Fruit fly (Drosophila melanogaster) whole organism, prepupa: ENCODE results near the gene kek2.

Experiments
- CG16779 ChIP-seq: fragments of 200-800 bp; sonication (Bioruptor generic); optimal IDR thresholded peaks from 3 replicates; lab custom pipeline; 2017; ENCODE audit warnings: missing biosample characterization, mild to moderate bottlenecking, missing genetic modification characterization
- Eip93F ChIP-seq: fragments of 200-800 bp; sonication (Bioruptor generic); optimal IDR thresholded peaks from 2 replicates; lab custom pipeline; 2016; ENCODE audit warnings: missing biosample characterization, mild to moderate bottlenecking, missing genetic modification characterization
- Hr39 ChIP-seq: fragments of 200-800 bp; sonication (Bioruptor generic); optimal IDR thresholded peaks from 2 replicates; lab custom pipeline; 2016; ENCODE audit warnings: missing biosample characterization, missing genetic modification characterization
- dac ChIP-seq: fragments of 200-800 bp; sonication (Bioruptor generic); optimal IDR thresholded peaks from 2 replicates; lab custom pipeline; 2017; ENCODE audit warnings: missing biosample characterization, mild to moderate bottlenecking, missing genetic modification characterization
- lz ChIP-seq: fragments of 200-800 bp; sonication (Bioruptor generic); optimal IDR thresholded peaks from 3 replicates; lab custom pipeline; 2016; ENCODE audit warnings: missing biosample characterization, missing genetic modification characterization
- spab ChIP-seq: fragments of 200-800 bp; sonication (Bioruptor generic); optimal IDR thresholded peaks from 2 replicates; lab custom pipeline; 2017; ENCODE audit warnings: missing biosample characterization, mild to moderate bottlenecking, missing genetic modification characterization, missing genetic modification reagents
- topi ChIP-seq: fragments of 200-800 bp; sonication (Bioruptor generic); optimal IDR thresholded peaks from 3 replicates; lab custom pipeline; 2016; ENCODE audit warnings: missing biosample characterization, missing genetic modification characterization

DNA sequence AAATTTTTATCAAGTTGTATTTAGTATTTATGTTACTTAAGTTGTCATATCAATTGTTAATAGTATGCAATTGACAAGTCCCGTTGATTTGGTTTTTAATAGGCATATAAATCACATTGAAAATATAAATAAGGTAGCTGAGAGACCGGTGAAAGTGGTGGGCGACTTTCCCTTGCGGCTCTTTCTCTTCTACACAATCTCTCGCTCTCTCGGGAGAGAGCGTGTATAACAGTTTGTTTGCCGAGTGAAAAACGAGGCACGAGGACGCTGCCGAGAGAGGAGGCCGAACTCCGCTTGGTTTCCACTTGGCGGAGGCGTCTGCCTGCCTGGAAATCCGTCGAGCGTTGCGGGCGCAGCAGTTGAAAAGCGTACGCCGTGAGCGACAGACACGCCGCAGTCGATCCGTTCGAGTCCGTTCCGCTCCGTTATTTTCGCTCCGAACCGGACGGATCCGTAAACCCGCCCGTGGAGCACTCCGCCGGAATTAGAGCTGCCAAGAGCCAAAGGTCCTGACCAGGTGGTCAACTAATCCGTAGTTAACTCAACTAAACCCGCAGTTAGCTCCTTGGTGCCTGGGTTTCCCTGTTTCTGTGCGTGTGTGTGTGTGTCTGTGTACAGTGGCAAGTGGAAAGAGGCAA is at the start of gene kek2:
- TF ChIP-seq topi = no peak
- TF ChIP-seq Hr39 (GFP tag; lab: Kevin White, UChicago) = no peak
- no peak for TF ChIP-seq CG16779 (tag; lab: Kevin White, UChicago)
- TF ChIP-seq dac (GFP tag; lab: Kevin White, UChicago) = no peak
- no peak for TF ChIP-seq Eip93F (GFP tag; lab: Kevin White, UChicago)
- TF ChIP-seq spab = no peak
- TF ChIP-seq lz = no peak
